Fruit fly (Drosophila melanogaster): ENCODE measurements around the gene SNCF.

The SNCF gene

DNA sequence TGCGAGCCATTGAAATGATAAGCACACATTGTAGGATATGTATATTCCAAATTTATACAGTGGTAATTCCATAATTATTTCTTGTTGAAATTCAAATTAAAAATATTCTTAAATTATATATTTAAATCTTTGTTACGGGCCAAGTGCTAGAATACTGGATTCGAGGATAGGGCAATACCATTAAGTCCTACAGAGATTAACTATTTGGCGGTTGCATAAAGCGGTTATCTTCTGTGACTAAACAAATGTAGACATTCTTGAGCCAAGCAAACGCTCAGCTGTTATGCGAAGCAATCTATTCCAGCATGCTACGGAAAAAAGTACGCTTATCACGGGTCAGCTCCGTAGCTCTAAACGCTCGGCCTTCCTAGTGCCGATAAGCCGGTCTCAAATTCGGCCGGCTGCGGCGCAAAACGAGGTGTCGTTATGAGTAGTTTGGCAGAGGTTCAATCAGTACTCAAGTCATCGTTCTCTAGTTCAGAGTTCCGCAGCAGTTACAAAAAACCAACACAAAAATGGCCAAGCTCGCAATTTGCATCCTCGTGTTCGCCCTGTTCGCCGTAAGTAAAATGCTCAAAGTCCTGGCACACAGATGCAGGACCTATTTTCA, 22.2 kb upstream of the SNCF start, which contains the start of gene Nplp2 (continued):
- TF ChIP-seq al (GFP tag; IDR thresholded peaks at IDR 0.05) (peak; percentile 35; the same call in 1 of the 2 replicates), CG31441 (GFP tag; IDR thresholded peaks at IDR 0.05) (peak; percentile 61), CG10565 (GFP tag; optimal IDR thresholded peaks at IDR 0.05) (no peak), pfk (GFP tag; optimal IDR thresholded peaks at IDR 0.05) (no peak), gce (GFP tag; IDR thresholded peaks at IDR 0.05) (peak; percentile 40; the same call in 1 of the 3 replicates), tll (GFP tag; optimal IDR thresholded peaks at IDR 0.05) (no peak), CG11093 (GFP tag; IDR thresholded peaks at IDR 0.05) (peak; percentile 46; the same call in 1 of the 3 replicates), dpn (GFP tag; optimal IDR thresholded peaks at IDR 0.05) (peak in 1 of 2 experiments; percentile 52), CG3407 (GFP tag; optimal IDR thresholded peaks at IDR 0.05) (no peak), ssp (GFP tag; IDR thresholded peaks at IDR 0.05) (peak; percentile 27; the same call in 1 of the 2 replicates), stc (GFP tag; IDR thresholded peaks at IDR 0.05) (no peak), knrl (GFP tag; IDR thresholded peaks at IDR 0.05; ENCODE audit: partially characterized antibody) (no peak), D (optimal IDR thresholded peaks at IDR 0.05) (no peak), D (GFP tag; optimal IDR thresholded peaks at IDR 0.05) (no peak), sna (GFP tag; IDR thresholded peaks at IDR 0.05; ENCODE audit: partially characterized antibody) (no peak), CG11695 (GFP tag; IDR thresholded peaks at IDR 0.05) (0 out of 3 replicates have a peak, but pooled peaks have one; percentile 39), bbx (GFP tag; IDR thresholded peaks at IDR 0.05; ENCODE audit: partially characterized antibody) (no peak), vfl (GFP tag; optimal IDR thresholded peaks at IDR 0.05) (no peak), Camta (GFP tag; optimal IDR thresholded peaks at IDR 0.05) (no peak), amos (GFP tag; IDR thresholded peaks at IDR 0.05; ENCODE audit: partially characterized antibody) (no peak), ato (GFP tag; IDR thresholded peaks at IDR 0.05; ENCODE audit: partially characterized antibody) (no peak), Bteb2 (GFP tag; optimal IDR thresholded peaks at IDR 0.05) (no peak), Stat92E (GFP tag; optimal IDR thresholded peaks at IDR 0.05) (no peak), Ada2b (GFP tag; IDR thresholded peaks at IDR 0.05) (peak; percentile 56), CG6175 (GFP tag; IDR thresholded peaks at IDR 0.05) (0 out of 3 replicates have a peak, but pooled peaks have one; percentile 8), Blimp-1 (GFP tag; optimal IDR thresholded peaks at IDR 0.05) (no peak), CG13123 (GFP tag; optimal IDR thresholded peaks at IDR 0.05) (no peak), slbo (GFP tag; IDR thresholded peaks at IDR 0.05) (peak; percentile 71), zfh2 (GFP tag; optimal IDR thresholded peaks at IDR 0.05) (no peak), grn (GFP tag; optimal IDR thresholded peaks at IDR 0.05) (no peak), MBD-R2 (GFP tag; IDR thresholded peaks at IDR 0.05) (no peak), Meics (GFP tag; optimal IDR thresholded peaks at IDR 0.05) (peak; percentile 62), toy (GFP tag; IDR thresholded peaks at IDR 0.05) (no peak), eve (GFP tag; optimal IDR thresholded peaks at IDR 0.05) (no peak), Xbp1 (GFP tag; optimal IDR thresholded peaks at IDR 0.05) (peak; percentile 56), CG18619 (GFP tag; optimal IDR thresholded peaks at IDR 0.05) (peak; percentile 60), Oli (tag; optimal IDR thresholded peaks at IDR 0.05) (peak; percentile 65), CG3163 (GFP tag; optimal IDR thresholded peaks at IDR 0.05) (no peak), usp (GFP tag; optimal IDR thresholded peaks at IDR 0.05) (no peak), dysf (GFP tag; IDR thresholded peaks at IDR 0.05) (peak; percentile 64), dmrt11E (tag; optimal IDR thresholded peaks at IDR 0.05) (peak; percentile 62), zen2 (GFP tag; IDR thresholded peaks at IDR 0.05; ENCODE audit: partially characterized antibody) (no peak), CG9727 (GFP tag; optimal IDR thresholded peaks at IDR 0.05) (peak; percentile 51), CG10654 (GFP tag; optimal IDR thresholded peaks at IDR 0.05) (no peak), CG6813 (GFP tag; optimal IDR thresholded peaks at IDR 0.05) (no peak), bcd (GFP tag; optimal IDR thresholded peaks at IDR 0.05) (peak; percentile 43), HLH3B (GFP tag; IDR thresholded peaks at IDR 0.05) (peak; percentile 44; the same call in 1 of the 2 replicates), Deaf1 (tag; optimal IDR thresholded peaks at IDR 0.05) (no peak), odd (GFP tag; optimal IDR thresholded peaks at IDR 0.05) (peak; percentile 15), CG7357 (GFP tag; IDR thresholded peaks at IDR 0.05) (0 out of 3 replicates have a peak, but pooled peaks have one; percentile 25)
